Worm (Caenorhabditis elegans) whole organism, mixed stage, embryonic: Measurements from ENCODE around the gene elpc-4.

Experiments used
- blmp-1 ChIP-seq: fragments of 150-350 bp; optimal IDR thresholded peaks from 2 replicates; lab custom pipeline; 2014; ENCODE audit warnings: missing biosample characterization, missing genetic modification characterization
- ceh-39 ChIP-seq: fragments of 150-350 bp; optimal IDR thresholded peaks from 2 replicates; lab custom pipeline; 2014; ENCODE audit warnings: missing biosample characterization, missing genetic modification characterization
- ceh-83 ChIP-seq: fragments of 200-800 bp; sonication (Bioruptor generic); optimal IDR thresholded peaks from 2 replicates; lab custom pipeline; 2018; ENCODE audit warnings: mild to moderate bottlenecking, missing genetic modification characterization, missing compliant biosample characterization
- ces-1 ChIP-seq: fragments of 150-350 bp; optimal IDR thresholded peaks from 2 replicates; lab custom pipeline; 2014; ENCODE audit warnings: missing biosample characterization, missing genetic modification reagents, missing genetic modification characterization
- elt-1 ChIP-seq: sonication (generic microtip); optimal IDR thresholded peaks from 2 replicates; lab custom pipeline; 2017; ENCODE audit warnings: missing genetic modification characterization, mild to moderate bottlenecking, missing compliant biosample characterization, antibody characterized with exemption, moderate library complexity, borderline replicate concordance; ENCODE audit not compliant: insufficient read depth
- lin-13 ChIP-seq: fragments of 150-350 bp; optimal IDR thresholded peaks from 2 replicates; lab custom pipeline; 2014; ENCODE audit warnings: missing biosample characterization, missing genetic modification characterization
- lsy-2 ChIP-seq: fragments of 150-350 bp; optimal IDR thresholded peaks from 2 replicates; lab custom pipeline; 2014; ENCODE audit warnings: missing biosample characterization, missing genetic modification characterization
- nhr-237 ChIP-seq: fragments of 150-350 bp; optimal IDR thresholded peaks from 2 replicates; lab custom pipeline; 2014; ENCODE audit warnings: missing biosample characterization, missing genetic modification characterization
- nhr-76 ChIP-seq: sonication (generic microtip); optimal IDR thresholded peaks from 2 replicates; lab custom pipeline; 2017; ENCODE audit warnings: missing biosample characterization, missing genetic modification characterization
- pha-4 ChIP-seq: fragments of 150-350 bp; optimal IDR thresholded peaks from 2 replicates; lab custom pipeline; 2018; ENCODE audit warnings: missing biosample characterization, missing genetic modification reagents, missing genetic modification characterization
- sem-2 ChIP-seq: fragments of 200-800 bp; sonication (Bioruptor generic); optimal IDR thresholded peaks from 2 replicates; lab custom pipeline; 2018; ENCODE audit warnings: mild to moderate bottlenecking, missing genetic modification characterization, missing compliant biosample characterization
- snpc-4 ChIP-seq: fragments of 150-350 bp; optimal IDR thresholded peaks from 2 replicates; lab custom pipeline; 2014; ENCODE audit warnings: missing biosample characterization, missing genetic modification characterization
- unc-39 ChIP-seq: fragments of 150-350 bp; optimal IDR thresholded peaks from 2 replicates; lab custom pipeline; 2014; ENCODE audit warnings: missing biosample characterization, missing genetic modification characterization
- unc-62 ChIP-seq: fragments of 150-350 bp; optimal IDR thresholded peaks from 2 replicates; lab custom pipeline; 2014; ENCODE audit warnings: missing biosample characterization, missing genetic modification reagents, missing genetic modification characterization

DNA sequence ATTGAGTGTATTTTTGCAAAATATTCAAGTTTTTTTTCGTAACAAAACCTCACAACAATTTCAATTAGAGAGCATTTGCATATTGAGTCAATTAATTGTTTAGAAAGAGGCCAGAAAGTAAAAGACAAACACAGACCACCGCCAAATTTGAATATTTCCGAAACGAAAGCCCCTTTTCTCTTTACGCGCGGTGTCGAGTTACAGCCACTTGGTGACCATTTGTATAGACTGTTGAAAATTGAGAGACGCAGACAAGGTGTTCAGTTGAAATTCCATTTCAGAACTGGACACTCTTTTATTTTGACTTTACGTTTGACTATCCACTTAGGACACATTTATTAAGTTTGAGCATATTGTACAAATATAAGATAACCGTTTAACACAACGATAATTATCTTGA lies 31.3 kb downstream of the elpc-4 start:
- TF ChIP-seq pha-4 (tag; lab: Kevin White, UChicago): no peak
- TF ChIP-seq ces-1: no peak
- no peak for TF ChIP-seq lsy-2 (tag; lab: Kevin White, UChicago)
- no peak for TF ChIP-seq snpc-4 (tag; lab: Kevin White, UChicago)
- no peak for TF ChIP-seq nhr-76 (tag; lab: Kevin White, UChicago)
- no peak for TF ChIP-seq lin-13 (tag; lab: Kevin White, UChicago)
- TF ChIP-seq ceh-83 (GFP tag; lab: Kevin White, UChicago): no peak
- TF ChIP-seq sem-2 (GFP tag; lab: Kevin White, UChicago): no peak
- TF ChIP-seq unc-62 (GFP tag; lab: Kevin White, UChicago): no peak
- TF ChIP-seq ceh-39 (tag; lab: Kevin White, UChicago): no peak
- TF ChIP-seq blmp-1 (tag; lab: Kevin White, UChicago): no peak
- no peak for TF ChIP-seq nhr-237
- no peak for TF ChIP-seq unc-39 (tag; lab: Kevin White, UChicago)
- no peak for TF ChIP-seq elt-1 (tag; lab: Kevin White, UChicago)
